Fruit fly (Drosophila melanogaster) whole organism: ENCODE measurements around the gene CG9119.
"Not testable (repeated sequence)": the region's sequence is repeated elsewhere in the genome, so short reads cannot be mapped to it uniquely, and the experiment has no call there.

ENCODE experiments used
- CG8478 ChIP-seq: fragments of >200 bp; optimal IDR thresholded peaks from 2 replicates; lab custom pipeline; 2018; ENCODE audit warnings: inconsistent platforms
- Dll ChIP-seq: fragments of >200 bp; optimal IDR thresholded peaks from 2 replicates; lab custom pipeline; 2017
- EcR ChIP-seq, 2 experiments: fragments of >200 bp; optimal IDR thresholded peaks; 2 replicates each; lab custom pipeline; 2017; ENCODE audit warnings: missing biosample characterization in 2 of 2, missing genetic modification characterization in 2 of 2, missing genetic modification reagents in 2 of 2
- pan ChIP-seq: fragments of >200 bp; optimal IDR thresholded peaks from 2 replicates; lab custom pipeline; 2017
- psq ChIP-seq: fragments of >200 bp; optimal IDR thresholded peaks from 2 replicates; lab custom pipeline; 2017
- usp ChIP-seq: fragments of >200 bp; optimal IDR thresholded peaks from 2 replicates; lab custom pipeline; 2017; ENCODE audit warnings: missing biosample characterization, missing genetic modification characterization, mixed read lengths

The CG9119 gene

dm6 chr3L:1204674-1205547 is at the start of gene CG9119:
Gene CG9119 (minus strand): TSS chr3L:1204795.
- TF ChIP-seq pan (lab: Kevin White, UChicago) (no peak), psq (lab: Kevin White, UChicago) (no peak), EcR (GFP tag; optimal IDR thresholded peaks at IDR 0.05; lab: Kevin White, UChicago) (no peak), CG8478 (no peak), usp (GFP tag; lab: Kevin White, UChicago) (no peak), Dll (lab: Kevin White, UChicago) (no peak)

- no peak for TF ChIP-seq usp (GFP tag; lab: Kevin White, UChicago)
- no peak for TF ChIP-seq psq (lab: Kevin White, UChicago)
- TF ChIP-seq CG8478 = no peak
- no peak for TF ChIP-seq EcR (GFP tag; optimal IDR thresholded peaks at IDR 0.05; lab: Kevin White, UChicago)
- no peak for TF ChIP-seq Dll (lab: Kevin White, UChicago)
- no peak for TF ChIP-seq pan (lab: Kevin White, UChicago)
Measured at dm6 chr3L:1251712-1252111, 47.1 kb upstream of the CG9119 start, which contains the start of the genes CG9130 and CG9133. Gene CG9130 (plus strand): TSS chr3L:1252012. Gene CG9133 (plus strand): TSS chr3L:1252012.

dm6 chr3L:1250396-1250795 is 45.8 kb upstream of the CG9119 start, which contains the start of gene Bfc:
Gene Bfc (plus strand): TSS chr3L:1250696.
- no peak for TF ChIP-seq pan (lab: Kevin White, UChicago)
- TF ChIP-seq CG8478 = no peak
- no peak for TF ChIP-seq EcR (GFP tag; optimal IDR thresholded peaks at IDR 0.05; lab: Kevin White, UChicago)
- no peak for TF ChIP-seq psq (lab: Kevin White, UChicago)
- no peak for TF ChIP-seq Dll (lab: Kevin White, UChicago)
- no peak for TF ChIP-seq usp (GFP tag; lab: Kevin White, UChicago)

- no peak for TF ChIP-seq EcR (GFP tag; optimal IDR thresholded peaks at IDR 0.05; lab: Kevin White, UChicago)
Measured at dm6 chr3L:1247627-1248295, 43.2 kb upstream of the CG9119 start, which contains the start of the genes Psf1 and Sac1. Gene Psf1 (minus strand): TSS chr3L:1247677. Gene Sac1 (plus strand): TSS chr3L:1247817.

- not testable (repeated sequence) for TF ChIP-seq Dll (lab: Kevin White, UChicago); EcR (GFP tag; optimal IDR thresholded peaks at IDR 0.05; lab: Kevin White, UChicago); psq (lab: Kevin White, UChicago)
Measured at dm6 chr3L:1246823-1247222, 42.2 kb upstream of the CG9119 start, which contains the start of gene CG32318. Gene CG32318 (minus strand): TSS chr3L:1246923.

dm6 chr3L:1245810-1246209 is 41.2 kb upstream of the CG9119 start, which contains the start of gene Klp61F:
Gene Klp61F (minus strand): TSS chr3L:1245910.
- TF ChIP-seq EcR (GFP tag; optimal IDR thresholded peaks at IDR 0.05; lab: Kevin White, UChicago); pan (lab: Kevin White, UChicago); psq (lab: Kevin White, UChicago): not testable (repeated sequence)

dm6 chr3L:1238219-1238618 is 33.6 kb upstream of the CG9119 start, which contains the start of gene CG9192:
Gene CG9192 (minus strand): TSS chr3L:1238319.
- TF ChIP-seq psq (lab: Kevin White, UChicago) = no peak
- no peak for TF ChIP-seq CG8478
- no peak for TF ChIP-seq Dll (lab: Kevin White, UChicago)

dm6 chr3L:1235426-1235825 is 30.8 kb upstream of the CG9119 start, which contains the start of gene galene:
Gene galene (plus strand): TSS chr3L:1235726.
- TF ChIP-seq usp (GFP tag; lab: Kevin White, UChicago) (no peak), pan (lab: Kevin White, UChicago) (no peak), CG8478 (no peak), psq (lab: Kevin White, UChicago) (no peak), EcR (GFP tag; optimal IDR thresholded peaks at IDR 0.05; lab: Kevin White, UChicago) (no peak), Dll (lab: Kevin White, UChicago) (no peak)

- TF ChIP-seq EcR (GFP tag; optimal IDR thresholded peaks at IDR 0.05; lab: Kevin White, UChicago) (no peak), pan (lab: Kevin White, UChicago) (no peak), CG8478 (no peak), usp (GFP tag; lab: Kevin White, UChicago) (no peak), Dll (lab: Kevin White, UChicago) (no peak), psq (lab: Kevin White, UChicago) (no peak)
Measured at dm6 chr3L:1233830-1234229, 29.2 kb upstream of the CG9119 start, which contains the start of gene CG33966. Gene CG33966 (plus strand): TSS chr3L:1234130.

- no peak for TF ChIP-seq Dll (lab: Kevin White, UChicago)
- TF ChIP-seq usp (GFP tag; lab: Kevin White, UChicago) = no peak
- no peak for TF ChIP-seq psq (lab: Kevin White, UChicago)
- no peak for TF ChIP-seq CG8478
- no peak for TF ChIP-seq EcR (GFP tag; optimal IDR thresholded peaks at IDR 0.05; lab: Kevin White, UChicago)
- TF ChIP-seq pan (lab: Kevin White, UChicago) = no peak
Measured at dm6 chr3L:1232582-1232981, 28.0 kb upstream of the CG9119 start, which contains the start of gene CG33965. Gene CG33965 (plus strand): TSS chr3L:1232882.

dm6 chr3L:1227303-1227797 is 22.8 kb upstream of the CG9119 start, which contains the start of gene LysS:
Gene LysS (plus strand): TSS chr3L:1227747.
- TF ChIP-seq Dll (lab: Kevin White, UChicago) = no peak
- no peak for TF ChIP-seq usp (GFP tag; lab: Kevin White, UChicago)
- no peak for TF ChIP-seq CG8478
- TF ChIP-seq pan (lab: Kevin White, UChicago) = no peak
- no peak for TF ChIP-seq EcR (GFP tag; optimal IDR thresholded peaks at IDR 0.05; lab: Kevin White, UChicago)
- TF ChIP-seq psq (lab: Kevin White, UChicago) = no peak
